Worm (Caenorhabditis elegans) whole organism, early embryonic: ENCODE data around the gene math-16.

Experiments
- B0310.2 ChIP-seq: sonication (generic microtip); optimal IDR thresholded peaks from 2 replicates; lab custom pipeline; 2016; ENCODE audit warnings: mild to moderate bottlenecking, missing genetic modification characterization, missing compliant biosample characterization
- F13C5.2 ChIP-seq: sonication (generic microtip); optimal IDR thresholded peaks from 2 replicates; lab custom pipeline; 2017; ENCODE audit warnings: mild to moderate bottlenecking, missing genetic modification characterization, inconsistent platforms, missing compliant biosample characterization
- aly-1 ChIP-seq: sonication (generic microtip); optimal IDR thresholded peaks from 2 replicates; lab custom pipeline; 2016; ENCODE audit warnings: missing genetic modification characterization, missing compliant biosample characterization
- ama-1 ChIP-seq: fragments of 150-350 bp; optimal IDR thresholded peaks from 2 replicates; lab custom pipeline; 2014
- ceh-13 ChIP-seq: fragments of 200-800 bp; sonication (Bioruptor generic); optimal IDR thresholded peaks from 2 replicates; lab custom pipeline; 2018; ENCODE audit warnings: mild to moderate bottlenecking, missing genetic modification characterization, missing compliant biosample characterization
- ceh-36 ChIP-seq: sonication (generic microtip); optimal IDR thresholded peaks from 2 replicates; lab custom pipeline; 2016; ENCODE audit warnings: missing genetic modification characterization, inconsistent platforms, missing compliant biosample characterization
- ets-7 ChIP-seq: sonication (generic microtip); optimal IDR thresholded peaks from 2 replicates; lab custom pipeline; 2016; ENCODE audit warnings: missing genotype, missing genetic modification characterization, missing compliant biosample characterization
- flt-1 ChIP-seq: fragments of 200-800 bp; sonication (Bioruptor generic); IDR thresholded peaks from 2 replicates; pipeline ENCODE4 v1.3.6; 2022; ENCODE audit warnings: missing genetic modification characterization, missing compliant biosample characterization
- hmbx-1 ChIP-seq: sonication (generic microtip); optimal IDR thresholded peaks from 2 replicates; lab custom pipeline; 2016; ENCODE audit warnings: mild to moderate bottlenecking, missing genetic modification characterization, missing compliant biosample characterization
- hmg-4 ChIP-seq: fragments of 200-800 bp; sonication (Bioruptor generic); optimal IDR thresholded peaks from 2 replicates; lab custom pipeline; 2018; ENCODE audit warnings: mild to moderate bottlenecking, missing genetic modification characterization, missing compliant biosample characterization
- hnd-1 ChIP-seq: sonication (generic microtip); optimal IDR thresholded peaks from 2 replicates; lab custom pipeline; 2016; ENCODE audit warnings: missing genetic modification characterization, missing compliant biosample characterization
- pes-1 ChIP-seq: fragments of 200-800 bp; sonication (Bioruptor generic); IDR thresholded peaks from 2 replicates; pipeline ENCODE4 v1.3.6; 2022; ENCODE audit warnings: missing genetic modification reagents, missing genetic modification characterization, missing compliant biosample characterization
- scrt-1 ChIP-seq: fragments of 200-800 bp; sonication (Bioruptor generic); IDR thresholded peaks from 2 replicates; pipeline ENCODE4 v1.3.6; 2022; ENCODE audit warnings: missing genetic modification characterization, missing compliant biosample characterization
- sea-1 ChIP-seq: fragments of 200-800 bp; sonication (Bioruptor generic); conservative IDR thresholded peaks from 2 replicates; pipeline ENCODE4 v1.3.6; 2022; ENCODE audit warnings: missing genetic modification characterization, missing compliant biosample characterization
- tbx-11 ChIP-seq: fragments of 200-800 bp; sonication (Bioruptor generic); IDR thresholded peaks from 2 replicates; pipeline ENCODE4 v1.3.6; 2022; ENCODE audit warnings: missing genetic modification characterization, missing compliant biosample characterization
- tbx-37 ChIP-seq: fragments of 200-800 bp; sonication (Bioruptor generic); conservative IDR thresholded peaks from 2 replicates; pipeline ENCODE4 v1.3.6; 2022; ENCODE audit warnings: missing genetic modification reagents, missing genetic modification characterization, missing compliant biosample characterization
- tra-4 ChIP-seq: sonication (generic microtip); optimal IDR thresholded peaks from 2 replicates; lab custom pipeline; 2017; ENCODE audit warnings: missing genetic modification characterization, missing compliant biosample characterization

math-16 gene

DNA sequence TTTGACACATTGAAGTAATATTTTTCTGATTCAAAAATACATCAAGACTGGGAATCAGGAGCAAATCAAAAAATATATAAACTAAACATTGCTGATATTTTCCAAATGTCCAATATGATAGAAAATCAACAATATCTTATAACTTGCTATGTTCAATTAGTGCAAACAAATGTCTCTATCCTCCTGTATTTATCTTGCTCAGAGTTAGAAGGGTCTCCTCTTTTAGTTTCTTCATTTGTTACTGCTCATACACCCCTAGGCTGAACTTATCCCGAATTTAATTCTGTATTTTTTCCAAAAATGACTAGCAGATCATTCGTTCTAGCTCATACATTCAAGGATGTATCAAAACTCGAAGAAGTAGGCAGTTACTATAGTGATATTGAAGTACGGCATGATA lies 23.4 kb upstream of the math-16 start, which contains the start of gene math-23:
Gene math-23 (plus strand): TSS at position 301 of the 400 bp plus-strand sequence.
- no peak for TF ChIP-seq tbx-37 (GFP tag; lab: Robert Waterston, UW)
- TF ChIP-seq F13C5.2 (tag; lab: Kevin White, UChicago): no peak
- no peak for TF ChIP-seq scrt-1 (GFP tag; lab: Robert Waterston, UW)
- TF ChIP-seq hmg-4 (GFP tag; lab: Kevin White, UChicago): no peak
- no peak for TF ChIP-seq ets-7
- no peak for TF ChIP-seq ceh-36 (tag; lab: Kevin White, UChicago)
- no peak for TF ChIP-seq aly-1
- TF ChIP-seq flt-1 (GFP tag; lab: Robert Waterston, UW): no peak
- no peak for TF ChIP-seq ceh-13 (GFP tag; lab: Kevin White, UChicago)
- TF ChIP-seq pes-1: no peak
- TF ChIP-seq B0310.2 (tag; lab: Kevin White, UChicago): no peak

DNA sequence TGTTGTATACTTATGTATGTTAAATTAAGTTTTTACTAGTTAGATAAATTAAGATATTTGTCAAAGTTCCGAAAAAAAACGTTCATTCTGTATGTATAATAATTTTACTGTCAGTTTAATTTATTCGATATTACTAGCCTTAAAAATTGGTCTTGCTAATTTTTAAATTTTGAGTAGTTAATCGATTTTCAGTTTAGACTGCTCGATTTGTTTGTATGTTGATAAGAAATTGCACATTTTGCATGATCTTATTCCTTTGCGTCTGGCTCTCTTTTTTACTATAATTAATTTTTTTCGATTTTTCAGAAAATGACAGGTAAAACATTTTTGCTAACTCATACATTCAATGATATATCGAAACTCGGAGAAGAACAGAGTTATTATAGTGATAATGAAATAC lies 21.4 kb upstream of the math-16 start, which contains the start of gene math-24:
Gene math-24 (plus strand): TSS at position 301 of the 400 bp plus-strand sequence.
- TF ChIP-seq tra-4: no peak
- TF ChIP-seq ceh-13 (GFP tag; lab: Kevin White, UChicago): no peak
- TF ChIP-seq F13C5.2 (tag; lab: Kevin White, UChicago): no peak
- TF ChIP-seq flt-1 (GFP tag; lab: Robert Waterston, UW): no peak
- no peak for TF ChIP-seq hmbx-1 (tag; lab: Kevin White, UChicago)
- no peak for TF ChIP-seq sea-1
- TF ChIP-seq tbx-11: no peak
- no peak for TF ChIP-seq ets-7
- no peak for TF ChIP-seq B0310.2 (tag; lab: Kevin White, UChicago)
- TF ChIP-seq hnd-1 (tag; lab: Kevin White, UChicago): no peak
- TF ChIP-seq scrt-1 (GFP tag; lab: Robert Waterston, UW): no peak
- TF ChIP-seq hmg-4 (GFP tag; lab: Kevin White, UChicago): no peak
- no peak for TF ChIP-seq ceh-36 (tag; lab: Kevin White, UChicago)
- TF ChIP-seq tbx-37 (GFP tag; lab: Robert Waterston, UW): no peak
- no peak for TF ChIP-seq ama-1 (lab: Kevin White, UChicago)
- TF ChIP-seq aly-1: no peak
- no peak for TF ChIP-seq pes-1

DNA sequence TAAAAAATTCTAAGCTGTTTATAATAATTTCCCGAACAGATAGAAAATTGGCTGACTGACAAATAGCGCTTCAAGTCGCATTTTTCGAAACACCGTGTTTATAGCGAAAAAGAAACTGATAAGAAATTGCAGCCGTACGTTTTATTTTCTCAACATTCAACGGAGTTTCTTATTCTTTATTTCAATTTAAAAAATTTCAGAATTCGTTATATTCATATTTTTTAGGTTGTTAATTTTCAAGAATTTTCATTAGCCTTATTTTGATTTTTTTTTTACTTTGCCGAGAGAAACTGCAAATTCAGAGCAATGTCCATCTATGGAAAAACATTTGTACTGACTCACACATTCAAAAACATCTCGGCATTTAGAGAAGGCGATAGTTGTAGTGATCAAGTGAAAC lies 19.4 kb upstream of the math-16 start, which contains the start of gene C46F9.6:
Gene C46F9.6 (plus strand): TSS at position 301 of the 400 bp plus-strand sequence.
- TF ChIP-seq scrt-1 (GFP tag; lab: Robert Waterston, UW) (no peak), pes-1 (no peak), tbx-11 (no peak), hnd-1 (tag; lab: Kevin White, UChicago) (no peak), tbx-37 (GFP tag; lab: Robert Waterston, UW) (no peak), B0310.2 (tag; lab: Kevin White, UChicago) (no peak), ama-1 (lab: Kevin White, UChicago) (no peak), hmbx-1 (tag; lab: Kevin White, UChicago) (no peak), tra-4 (no peak), ets-7 (no peak), sea-1 (no peak), ceh-36 (tag; lab: Kevin White, UChicago) (no peak), flt-1 (GFP tag; lab: Robert Waterston, UW) (no peak), ceh-13 (GFP tag; lab: Kevin White, UChicago) (no peak), aly-1 (no peak), hmg-4 (GFP tag; lab: Kevin White, UChicago) (no peak), F13C5.2 (tag; lab: Kevin White, UChicago) (no peak)

DNA sequence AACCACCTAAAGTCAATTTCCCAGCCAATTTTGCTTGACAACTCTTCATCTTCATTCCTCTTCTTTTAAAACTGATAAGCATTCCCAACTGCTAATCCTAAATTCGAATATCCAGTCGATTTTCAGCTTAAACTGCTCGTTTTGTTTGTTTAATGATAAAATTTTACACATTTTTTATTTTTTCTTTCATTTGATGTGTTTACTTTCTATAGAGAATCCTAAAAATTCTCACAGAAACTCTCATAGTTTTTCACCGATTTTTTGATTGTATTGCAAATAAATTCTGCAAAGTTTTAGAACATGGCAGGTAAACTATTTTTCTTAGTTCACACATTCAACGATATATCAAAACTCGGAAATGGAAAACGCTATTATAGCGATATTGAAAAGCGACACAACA lies 17.2 kb upstream of the math-16 start, which contains the start of gene math-25:
Gene math-25 (plus strand): TSS at position 301 of the 400 bp plus-strand sequence.
- TF ChIP-seq tbx-37 (GFP tag; lab: Robert Waterston, UW) (no peak), tbx-11 (no peak), ceh-13 (GFP tag; lab: Kevin White, UChicago) (no peak), flt-1 (GFP tag; lab: Robert Waterston, UW) (no peak), F13C5.2 (tag; lab: Kevin White, UChicago) (no peak), tra-4 (no peak), hmg-4 (GFP tag; lab: Kevin White, UChicago) (no peak), B0310.2 (tag; lab: Kevin White, UChicago) (no peak), ets-7 (no peak), ceh-36 (tag; lab: Kevin White, UChicago) (no peak)

DNA sequence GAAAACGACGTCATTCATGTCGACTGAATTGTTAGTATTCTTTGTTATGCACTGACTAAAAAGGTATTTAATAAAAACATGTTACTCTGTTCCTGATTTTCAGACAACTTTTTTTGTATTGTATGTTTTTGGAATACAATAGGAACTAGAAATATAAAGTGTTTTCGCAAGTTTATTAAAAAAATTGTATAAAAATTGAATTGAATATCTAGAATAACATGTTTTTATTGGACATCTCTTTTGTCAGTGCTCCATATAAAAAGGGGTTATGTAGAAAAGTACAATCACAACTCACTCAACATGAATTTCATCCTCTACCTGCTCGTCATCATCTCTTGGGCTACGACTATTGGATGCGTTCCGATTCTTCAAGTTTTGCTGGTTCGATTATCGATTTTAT lies 16.7 kb upstream of the math-16 start, which contains the start of gene C46F9.5:
Gene C46F9.5 (plus strand): TSS at position 301 of the 400 bp plus-strand sequence.
- TF ChIP-seq flt-1 (GFP tag; lab: Robert Waterston, UW) (no peak), F13C5.2 (tag; lab: Kevin White, UChicago) (no peak), pes-1 (no peak), ceh-36 (tag; lab: Kevin White, UChicago) (no peak), tbx-37 (GFP tag; lab: Robert Waterston, UW) (no peak), hmbx-1 (tag; lab: Kevin White, UChicago) (no peak), B0310.2 (tag; lab: Kevin White, UChicago) (no peak)

DNA sequence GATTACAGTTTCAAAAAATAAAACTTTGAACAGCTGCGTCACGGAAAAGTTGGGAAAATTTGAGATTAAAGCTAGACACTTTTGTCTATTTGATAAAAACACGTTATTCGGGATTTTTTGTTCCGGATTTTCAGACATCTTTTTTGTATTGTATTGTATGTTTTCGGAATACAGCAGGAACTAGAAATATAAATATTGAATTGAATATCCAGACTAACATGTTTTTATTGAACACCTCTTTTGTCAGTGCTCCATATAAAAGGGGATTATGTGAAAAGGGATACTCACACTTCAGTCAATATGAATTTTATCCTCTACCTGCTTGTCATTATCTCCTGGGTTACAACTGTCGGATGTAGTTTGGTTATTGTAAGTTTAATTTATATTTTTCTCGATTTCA lies 15.3 kb upstream of the math-16 start, which contains the start of gene C16C4.1:
Gene C16C4.1 (plus strand): TSS at position 301 of the 400 bp plus-strand sequence.
- no peak for TF ChIP-seq ama-1 (lab: Kevin White, UChicago)
- no peak for TF ChIP-seq ceh-13 (GFP tag; lab: Kevin White, UChicago)
- TF ChIP-seq ceh-36 (tag; lab: Kevin White, UChicago): no peak
- no peak for TF ChIP-seq sea-1
- no peak for TF ChIP-seq aly-1
- no peak for TF ChIP-seq B0310.2 (tag; lab: Kevin White, UChicago)
- TF ChIP-seq hmbx-1 (tag; lab: Kevin White, UChicago): no peak
- no peak for TF ChIP-seq tbx-37 (GFP tag; lab: Robert Waterston, UW)
- TF ChIP-seq hmg-4 (GFP tag; lab: Kevin White, UChicago): no peak
- no peak for TF ChIP-seq tbx-11
- TF ChIP-seq F13C5.2 (tag; lab: Kevin White, UChicago): no peak
- no peak for TF ChIP-seq hnd-1 (tag; lab: Kevin White, UChicago)
- TF ChIP-seq scrt-1 (GFP tag; lab: Robert Waterston, UW): no peak

- TF ChIP-seq pes-1 (no peak), hmg-4 (GFP tag; lab: Kevin White, UChicago) (no peak), tra-4 (no peak), B0310.2 (tag; lab: Kevin White, UChicago) (no peak)
Measured at ce11 chrII:1890682-1891081, 12.1 kb upstream of the math-16 start, which contains the start of gene math-9. Gene math-9, minus strand, starts transcription at chrII:1890782.
